Worm (Caenorhabditis elegans): ENCODE data around the gene cutl-9.

DNA sequence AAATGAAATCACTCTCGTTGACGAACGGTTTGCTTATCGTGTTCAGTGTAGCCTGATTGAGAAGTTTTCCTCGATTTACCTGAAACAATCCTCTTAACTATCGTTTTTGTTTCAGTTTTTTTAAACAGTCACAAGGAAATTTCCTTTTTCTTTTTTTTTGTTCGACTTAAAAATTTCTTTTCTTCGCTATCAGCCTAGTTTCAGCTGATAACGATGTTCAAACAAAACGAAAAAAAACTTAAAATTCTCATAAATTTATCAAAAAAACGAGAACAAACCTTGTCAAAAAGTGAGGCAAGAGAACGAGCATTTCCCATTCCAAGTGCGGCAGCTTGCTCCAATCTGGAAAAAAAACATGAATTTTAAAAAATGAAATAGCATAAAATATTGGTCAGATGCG is 31.5 kb downstream of the cutl-9 start:
- TF ChIP-seq ceh-36 (tag; optimal IDR thresholded peaks at IDR 0.05), result no peak
- TF ChIP-seq ama-1 (optimal IDR thresholded peaks at IDR 0.05), result no peak
- no peak for TF ChIP-seq tra-4 (tag; optimal IDR thresholded peaks at IDR 0.05)
- no peak for TF ChIP-seq hnd-1 (tag; optimal IDR thresholded peaks at IDR 0.05)
- no peak for TF ChIP-seq B0310.2 (tag; optimal IDR thresholded peaks at IDR 0.05)
